Fruit fly (Drosophila melanogaster) whole organism, adult: Measurements from ENCODE around the gene CG10638.
A peak's percentile ranks its signal among the peaks of the same experiment; 100 is the strongest.

ENCODE experiments used
- CG11617 ChIP-seq: fragments of 200-800 bp; sonication (Bioruptor generic); optimal IDR thresholded peaks from 2 replicates; lab custom pipeline; 2017; ENCODE audit warnings: mild to moderate bottlenecking, missing biosample characterization, missing genetic modification reagents, missing genetic modification characterization
- CG12768 ChIP-seq: fragments of 200-800 bp; sonication (Bioruptor generic); optimal IDR thresholded peaks from 2 replicates; lab custom pipeline; 2017; ENCODE audit warnings: missing biosample characterization, missing genetic modification characterization, mild to moderate bottlenecking, moderate library complexity, missing genetic modification reagents
- CG14711 ChIP-seq: fragments of 200-800 bp; sonication (Bioruptor generic); optimal IDR thresholded peaks from 2 replicates; lab custom pipeline; 2018; ENCODE audit warnings: missing biosample characterization, mild to moderate bottlenecking, missing genetic modification characterization, moderate library complexity
- CG1620 ChIP-seq: fragments of 200-800 bp; sonication (Bioruptor generic); optimal IDR thresholded peaks from 2 replicates; lab custom pipeline; 2016; ENCODE audit warnings: missing biosample characterization, missing genetic modification characterization
- CG33017 ChIP-seq: fragments of 200-800 bp; sonication (Bioruptor generic); optimal IDR thresholded peaks from 2 replicates; lab custom pipeline; 2018; ENCODE audit warnings: missing biosample characterization, mild to moderate bottlenecking, missing genetic modification characterization, moderate library complexity
- CG5204 ChIP-seq: fragments of 200-800 bp; sonication (Bioruptor generic); optimal IDR thresholded peaks from 2 replicates; lab custom pipeline; 2016; ENCODE audit warnings: missing biosample characterization, missing genetic modification characterization
- CG7045 ChIP-seq: fragments of 200-800 bp; sonication (Bioruptor generic); optimal IDR thresholded peaks from 2 replicates; lab custom pipeline; 2017; ENCODE audit warnings: missing biosample characterization, mild to moderate bottlenecking, missing genetic modification characterization
- CG7101 ChIP-seq: fragments of 200-800 bp; sonication (Bioruptor generic); optimal IDR thresholded peaks from 2 replicates; lab custom pipeline; 2018; ENCODE audit warnings: missing biosample characterization, mild to moderate bottlenecking, missing genetic modification characterization, moderate library complexity
- Clk ChIP-seq: fragments of 200-800 bp; sonication (Bioruptor generic); optimal IDR thresholded peaks from 2 replicates; lab custom pipeline; 2017; ENCODE audit warnings: missing biosample characterization, missing genetic modification characterization
- Crg-1 ChIP-seq: fragments of 200-800 bp; sonication (Bioruptor generic); optimal IDR thresholded peaks from 2 replicates; lab custom pipeline; 2016; ENCODE audit warnings: missing biosample characterization, missing genetic modification characterization
- Hr96 ChIP-seq: fragments of 200-800 bp; sonication (Bioruptor generic); optimal IDR thresholded peaks from 2 replicates; lab custom pipeline; 2016; ENCODE audit warnings: missing biosample characterization, missing genetic modification characterization
- Mnt ChIP-seq: fragments of 200-800 bp; sonication (Bioruptor generic); optimal IDR thresholded peaks from 2 replicates; lab custom pipeline; 2016; ENCODE audit warnings: missing biosample characterization, mild to moderate bottlenecking, missing genetic modification characterization
- bab1 ChIP-seq: fragments of 200-800 bp; sonication (Bioruptor generic); optimal IDR thresholded peaks from 3 replicates; lab custom pipeline; 2019; ENCODE audit warnings: missing biosample characterization, mild to moderate bottlenecking, missing genetic modification characterization, moderate library complexity
- cic ChIP-seq: fragments of 200-800 bp; sonication (Bioruptor generic); optimal IDR thresholded peaks from 2 replicates; lab custom pipeline; 2017; ENCODE audit warnings: missing biosample characterization, mild to moderate bottlenecking, missing genetic modification characterization, moderate library complexity
- cnc ChIP-seq, 2 experiments: fragments of >200 bp; optimal IDR thresholded peaks; 2 replicates each; lab custom pipeline; 2017
- kay ChIP-seq: fragments of 200-800 bp; sonication (Bioruptor generic); peaks from one replicate; lab custom pipeline; 2016; ENCODE audit warnings: missing biosample characterization, missing genetic modification characterization, borderline replicate concordance
- ovo ChIP-seq: fragments of 200-800 bp; sonication (Bioruptor generic); optimal IDR thresholded peaks from 2 replicates; lab custom pipeline; 2016; ENCODE audit warnings: missing biosample characterization, missing genetic modification characterization
- pad ChIP-seq: fragments of 200-800 bp; sonication (Bioruptor generic); optimal IDR thresholded peaks from 3 replicates; lab custom pipeline; 2017; ENCODE audit warnings: missing biosample characterization, missing genetic modification characterization, mild to moderate bottlenecking, moderate library complexity, missing genetic modification reagents
- tj ChIP-seq: fragments of 200-800 bp; sonication (Bioruptor generic); optimal IDR thresholded peaks from 3 replicates; lab custom pipeline; 2017; ENCODE audit warnings: missing biosample characterization, mild to moderate bottlenecking, missing genetic modification characterization, moderate library complexity
- toe ChIP-seq: fragments of 200-800 bp; sonication (Bioruptor generic); optimal IDR thresholded peaks from 2 replicates; lab custom pipeline; 2016; ENCODE audit warnings: missing biosample characterization, missing genetic modification characterization

CG10638 gene

DNA sequence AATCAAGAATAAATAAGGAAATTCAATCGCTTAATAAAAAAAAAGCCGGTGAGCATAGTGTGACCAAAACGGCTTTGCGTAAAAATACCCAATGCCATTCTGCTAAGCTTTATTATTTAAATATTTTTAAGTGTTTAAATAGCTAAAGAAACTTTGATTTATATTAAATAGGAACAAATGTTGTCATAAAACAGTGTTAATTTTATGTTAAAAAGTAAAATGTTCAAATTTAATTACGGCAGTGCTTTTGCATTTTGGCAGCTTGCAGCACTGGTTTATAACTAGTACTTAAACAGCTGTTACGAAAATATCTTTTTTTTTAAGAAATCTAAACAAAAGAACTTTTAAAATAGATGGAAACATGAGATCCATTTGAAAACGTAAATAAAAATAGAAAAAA is at the start of gene CG10638, which contains the start of gene CG10681:
TSS of gene CG10638 (minus strand) at position 63 of the 400 bp plus-strand sequence.
TSS of gene CG10681 (plus strand) at position 265 of the 400 bp plus-strand sequence.
- TF ChIP-seq kay (GFP tag; lab: Kevin White, UChicago) (peak; percentile 95), Hr96 (GFP tag; lab: Kevin White, UChicago) (no peak), CG7101 (peak; percentile 71), CG12768 (GFP tag; lab: Kevin White, UChicago) (peak; percentile 38), ovo (GFP tag; lab: Kevin White, UChicago) (no peak), CG14711 (tag; lab: Kevin White, UChicago) (peak; percentile 73), Mnt (GFP tag; lab: Kevin White, UChicago) (peak; percentile 58), CG33017 (tag; lab: Kevin White, UChicago) (peak; percentile 44), pad (GFP tag; lab: Kevin White, UChicago) (peak; percentile 54), CG5204 (no peak), cic (GFP tag; lab: Kevin White, UChicago) (no peak), toe (no peak), CG7045 (GFP tag; lab: Kevin White, UChicago) (peak; percentile 44), Clk (GFP tag; lab: Kevin White, UChicago) (no peak), CG11617 (GFP tag; lab: Kevin White, UChicago) (peak; percentile 57), cnc (optimal IDR thresholded peaks at IDR 0.05; lab: Kevin White, UChicago) (no peak), tj (GFP tag; lab: Kevin White, UChicago) (peak; percentile 9), bab1 (GFP tag; lab: Kevin White, UChicago) (peak; percentile 55), CG1620 (peak; percentile 66), Crg-1 (GFP tag; lab: Kevin White, UChicago) (peak; percentile 73)

DNA sequence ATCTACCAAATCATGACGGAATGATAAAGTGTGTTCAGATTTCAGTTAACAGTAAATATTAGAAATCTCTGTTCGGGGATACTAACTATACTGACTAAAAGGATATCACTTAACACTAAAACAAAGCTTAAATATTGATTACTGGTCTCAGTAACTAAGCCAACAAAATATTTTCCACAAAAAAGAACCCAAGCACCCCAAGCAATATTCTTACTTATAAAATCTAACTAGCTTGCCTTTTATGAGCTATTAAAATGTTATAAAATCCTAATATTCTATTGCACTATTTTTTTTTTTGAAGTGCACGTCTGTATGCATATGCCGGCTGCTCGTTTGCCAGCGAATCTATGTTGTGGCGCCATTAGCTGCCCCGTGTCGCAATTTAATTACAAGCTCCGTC is 48.4 kb upstream of the CG10638 start:
- no peak for TF ChIP-seq cnc (optimal IDR thresholded peaks at IDR 0.05; lab: Kevin White, UChicago)
- no peak for TF ChIP-seq CG14711 (tag; lab: Kevin White, UChicago)
- TF ChIP-seq ovo (GFP tag; lab: Kevin White, UChicago), result no peak
- TF ChIP-seq CG5204, result no peak
- TF ChIP-seq bab1 (GFP tag; lab: Kevin White, UChicago), result no peak
- TF ChIP-seq Clk (GFP tag; lab: Kevin White, UChicago), result no peak
- no peak for TF ChIP-seq tj (GFP tag; lab: Kevin White, UChicago)
- TF ChIP-seq Hr96 (GFP tag; lab: Kevin White, UChicago), result no peak
- TF ChIP-seq cic (GFP tag; lab: Kevin White, UChicago), result no peak
- TF ChIP-seq CG7045 (GFP tag; lab: Kevin White, UChicago), result no peak
- no peak for TF ChIP-seq CG1620
- no peak for TF ChIP-seq CG33017 (tag; lab: Kevin White, UChicago)
- TF ChIP-seq pad (GFP tag; lab: Kevin White, UChicago), result no peak
- TF ChIP-seq Crg-1 (GFP tag; lab: Kevin White, UChicago), result no peak
- no peak for TF ChIP-seq kay (GFP tag; lab: Kevin White, UChicago)
- TF ChIP-seq CG7101, result no peak

DNA sequence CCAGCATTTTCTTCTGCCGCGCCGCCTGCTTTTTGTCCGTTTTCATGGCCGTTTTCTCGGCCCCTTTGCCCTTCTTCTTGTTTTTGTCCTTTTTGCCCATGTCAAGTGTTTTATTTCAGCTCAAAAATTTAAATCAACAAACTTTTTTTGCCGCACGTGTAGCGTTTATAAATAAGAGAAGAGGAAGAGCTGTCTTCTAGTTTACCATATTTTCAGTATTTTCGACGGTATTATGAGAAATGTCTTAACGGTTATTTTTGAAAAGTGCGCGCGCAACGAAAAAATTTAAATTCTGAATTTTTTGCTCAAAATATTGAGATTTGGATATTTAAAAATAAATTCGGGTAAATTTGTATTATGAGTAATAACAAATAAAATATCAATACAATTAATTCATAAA is 36.0 kb upstream of the CG10638 start, which contains the start of gene CG4069:
TSS of gene CG4069 (minus strand) at position 193 of the 400 bp plus-strand sequence.
- TF ChIP-seq CG14711 (tag; lab: Kevin White, UChicago), result no peak
- peak; percentile 94 for TF ChIP-seq Mnt (GFP tag; lab: Kevin White, UChicago)
- TF ChIP-seq bab1 (GFP tag; lab: Kevin White, UChicago), result peak; percentile 12

DNA sequence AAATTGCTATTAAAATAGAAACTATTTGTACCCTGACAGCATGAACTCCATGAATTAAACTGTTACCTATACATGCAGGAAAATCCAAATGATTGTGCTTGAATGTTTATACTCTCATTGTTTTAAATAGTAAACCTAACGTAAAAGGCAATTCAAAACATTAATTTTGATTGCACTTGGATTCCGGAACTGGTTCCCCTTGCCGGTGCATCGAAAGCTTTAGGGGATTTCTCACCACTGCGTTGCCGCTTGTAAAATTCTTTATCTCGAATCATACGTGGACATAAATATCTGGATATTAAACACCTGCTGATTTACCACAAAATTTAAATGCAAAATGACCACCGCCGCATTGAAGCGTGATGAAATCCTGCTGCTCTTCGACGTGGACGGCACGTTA is 33.2 kb upstream of the CG10638 start, which contains the start of gene Pmm2:
TSS of gene Pmm2 (plus strand) at position 273 of the 400 bp plus-strand sequence.
- no peak for TF ChIP-seq cic (GFP tag; lab: Kevin White, UChicago)
- peak; percentile 2 for TF ChIP-seq Mnt (GFP tag; lab: Kevin White, UChicago)

DNA sequence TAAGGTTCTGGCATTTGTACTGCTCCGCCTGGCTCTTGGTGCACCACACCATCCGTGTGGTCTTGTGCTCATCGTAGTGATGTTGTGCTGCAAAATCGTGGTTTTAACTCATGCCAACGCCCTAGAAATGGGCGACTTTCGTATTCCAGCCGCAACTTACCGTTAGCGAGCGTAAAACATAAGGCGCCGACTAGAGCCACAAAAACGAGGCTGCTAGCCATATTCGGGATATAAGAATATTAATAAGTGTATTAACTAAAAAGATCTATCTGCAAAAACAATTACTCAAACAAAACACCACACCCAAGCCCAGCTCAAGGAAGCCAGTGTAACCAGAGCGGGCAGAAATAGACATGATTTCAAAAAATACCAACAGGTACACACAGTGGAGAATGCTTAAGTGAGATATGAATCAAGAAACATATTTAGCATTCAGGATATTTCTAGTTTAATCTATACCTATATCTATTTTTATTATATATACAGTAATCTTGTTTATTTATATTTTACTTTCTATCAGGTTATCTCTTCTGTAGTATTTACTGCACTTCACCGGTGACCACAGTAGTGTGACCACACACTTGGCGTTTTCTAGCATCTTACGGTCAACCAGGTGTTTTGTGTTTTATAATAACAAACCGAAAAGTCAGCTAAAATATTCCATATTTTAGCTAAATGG is 32.4 kb upstream of the CG10638 start, which contains the start of the genes Tsf2 and CG34242:
TSS of gene Tsf2 (minus strand) at position 333 of the 679 bp plus-strand sequence.
TSS of gene CG34242 (plus strand) at position 605 of the 679 bp plus-strand sequence.
- no peak for TF ChIP-seq Clk (GFP tag; lab: Kevin White, UChicago)
- peak; percentile 61 for TF ChIP-seq CG12768 (GFP tag; lab: Kevin White, UChicago)
- TF ChIP-seq CG7045 (GFP tag; lab: Kevin White, UChicago), result no peak
- TF ChIP-seq CG11617 (GFP tag; lab: Kevin White, UChicago), result no peak
- TF ChIP-seq pad (GFP tag; lab: Kevin White, UChicago), result peak; percentile 55
- TF ChIP-seq bab1 (GFP tag; lab: Kevin White, UChicago), result peak; percentile 64
- peak; percentile 91 for TF ChIP-seq CG14711 (tag; lab: Kevin White, UChicago)
- TF ChIP-seq kay (GFP tag; lab: Kevin White, UChicago), result no peak
- TF ChIP-seq cic (GFP tag; lab: Kevin White, UChicago), result no peak
- TF ChIP-seq Hr96 (GFP tag; lab: Kevin White, UChicago), result no peak
- TF ChIP-seq tj (GFP tag; lab: Kevin White, UChicago), result peak; percentile 35
- peak; percentile 75 for TF ChIP-seq CG33017 (tag; lab: Kevin White, UChicago)
- TF ChIP-seq Mnt (GFP tag; lab: Kevin White, UChicago), result no peak
- peak; percentile 87 for TF ChIP-seq CG7101
- no peak for TF ChIP-seq CG5204
- TF ChIP-seq toe, result no peak
- no peak for TF ChIP-seq Crg-1 (GFP tag; lab: Kevin White, UChicago)
- no peak for TF ChIP-seq cnc (optimal IDR thresholded peaks at IDR 0.05; lab: Kevin White, UChicago)
- no peak for TF ChIP-seq CG1620
- TF ChIP-seq ovo (GFP tag; lab: Kevin White, UChicago), result no peak
